Worm (Caenorhabditis elegans) whole organism, L3 larva: ENCODE measurements around the gene K03A11.4.

Source experiments
- R02D3.7 ChIP-seq: fragments of 150-350 bp; optimal IDR thresholded peaks from 2 replicates; lab custom pipeline; 2014; ENCODE audit warnings: missing biosample characterization, missing genetic modification characterization
- ZK546.5 ChIP-seq: sonication (generic microtip); optimal IDR thresholded peaks from 2 replicates; lab custom pipeline; 2017; ENCODE audit warnings: missing biosample characterization, missing genetic modification characterization
- ceh-28 ChIP-seq: fragments of 150-350 bp; optimal IDR thresholded peaks from 2 replicates; lab custom pipeline; 2014; ENCODE audit warnings: missing biosample characterization, missing genetic modification reagents, missing genetic modification characterization
- ceh-82 ChIP-seq: fragments of 150-350 bp; optimal IDR thresholded peaks from 2 replicates; lab custom pipeline; 2014; ENCODE audit warnings: missing biosample characterization, missing genetic modification characterization
- ceh-9 ChIP-seq: sonication (generic microtip); optimal IDR thresholded peaks from 2 replicates; lab custom pipeline; 2018; ENCODE audit warnings: missing biosample characterization, missing genetic modification characterization
- daf-12 ChIP-seq: fragments of 150-350 bp; optimal IDR thresholded peaks from 2 replicates; lab custom pipeline; 2014; ENCODE audit warnings: missing biosample characterization, missing genetic modification reagents, missing genetic modification characterization
- egl-27 ChIP-seq: sonication (generic microtip); optimal IDR thresholded peaks from 4 replicates; lab custom pipeline; 2017; ENCODE audit warnings: missing biosample characterization, missing genetic modification reagents, missing genetic modification characterization
- egl-5 ChIP-seq: fragments of 150-350 bp; optimal IDR thresholded peaks from 2 replicates; lab custom pipeline; 2017; ENCODE audit warnings: missing biosample characterization, missing genetic modification reagents, missing genetic modification characterization, inconsistent platforms
- elt-1 ChIP-seq: fragments of 150-350 bp; optimal IDR thresholded peaks from 2 replicates; lab custom pipeline; 2014; ENCODE audit warnings: missing biosample characterization, missing genetic modification characterization
- elt-2 ChIP-seq: sonication (generic microtip); optimal IDR thresholded peaks from 2 replicates; lab custom pipeline; 2016; ENCODE audit warnings: missing genetic modification reagents, mild to moderate bottlenecking, missing genetic modification characterization, missing compliant biosample characterization
- elt-3 ChIP-seq, 3 experiments: fragments of 150-350 bp in 1 of 3; sonication (generic microtip) in 2 of 3; optimal IDR thresholded peaks; 2 replicates in 2 of 3; 4 replicates in 1 of 3; lab custom pipeline; 2014 to 2017; ENCODE audit warnings: missing biosample characterization in 3 of 3, missing genetic modification characterization in 3 of 3
- eor-1 ChIP-seq, 2 experiments: fragments of 150-350 bp; optimal IDR thresholded peaks; 2 replicates each; lab custom pipeline; 2014 to 2018; ENCODE audit warnings: missing biosample characterization in 2 of 2, missing genetic modification characterization in 2 of 2
- fkh-2 ChIP-seq: fragments of 150-350 bp; optimal IDR thresholded peaks from 2 replicates; lab custom pipeline; 2014; ENCODE audit warnings: missing biosample characterization, missing genetic modification reagents, missing genetic modification characterization
- fos-1 ChIP-seq: fragments of 150-350 bp; optimal IDR thresholded peaks from 2 replicates; lab custom pipeline; 2014; ENCODE audit warnings: missing biosample characterization, missing genetic modification characterization
- hmg-11 ChIP-seq: sonication (generic microtip); optimal IDR thresholded peaks from 2 replicates; lab custom pipeline; 2016; ENCODE audit warnings: missing genetic modification characterization, missing compliant biosample characterization
- jun-1 ChIP-seq: fragments of 150-350 bp; optimal IDR thresholded peaks from 2 replicates; lab custom pipeline; 2014; ENCODE audit warnings: missing biosample characterization, missing genetic modification reagents, missing genetic modification characterization
- lin-15B ChIP-seq: fragments of 150-350 bp; optimal IDR thresholded peaks from 2 replicates; lab custom pipeline; 2014; ENCODE audit warnings: missing biosample characterization, missing genetic modification characterization
- lin-39 ChIP-seq: fragments of 150-350 bp; optimal IDR thresholded peaks from 2 replicates; lab custom pipeline; 2018; ENCODE audit warnings: missing biosample characterization, missing genetic modification reagents, missing genetic modification characterization
- lsy-12 ChIP-seq: sonication (generic microtip); optimal IDR thresholded peaks from 2 replicates; lab custom pipeline; 2016; ENCODE audit warnings: mild to moderate bottlenecking, missing genetic modification characterization, missing compliant biosample characterization
- mdl-1 ChIP-seq: fragments of 150-350 bp; optimal IDR thresholded peaks from 2 replicates; lab custom pipeline; 2014; ENCODE audit warnings: missing biosample characterization, missing genetic modification characterization
- mml-1 ChIP-seq: fragments of 150-350 bp; sonication (generic microtip); optimal IDR thresholded peaks from 3 replicates; lab custom pipeline; 2014; ENCODE audit warnings: missing biosample characterization, missing genetic modification characterization
- nfya-1 ChIP-seq: sonication (generic microtip); optimal IDR thresholded peaks from 2 replicates; lab custom pipeline; 2017; ENCODE audit warnings: missing genetic modification characterization, mild to moderate bottlenecking, missing compliant biosample characterization, antibody characterized with exemption, moderate library complexity; ENCODE audit not compliant: insufficient read depth
- nhr-11 ChIP-seq: fragments of 150-350 bp; optimal IDR thresholded peaks from 2 replicates; lab custom pipeline; 2014; ENCODE audit warnings: missing biosample characterization, missing genetic modification characterization
- nhr-23 ChIP-seq: fragments of 150-350 bp; optimal IDR thresholded peaks from 2 replicates; lab custom pipeline; 2014; ENCODE audit warnings: missing biosample characterization, missing genetic modification reagents, missing genetic modification characterization
- nhr-237 ChIP-seq: fragments of 150-350 bp; optimal IDR thresholded peaks from 2 replicates; lab custom pipeline; 2014; ENCODE audit warnings: missing biosample characterization, missing genetic modification characterization
- nhr-25 ChIP-seq: sonication (generic microtip); optimal IDR thresholded peaks from 2 replicates; lab custom pipeline; 2017; ENCODE audit warnings: missing biosample characterization, missing genetic modification characterization
- nhr-28 ChIP-seq: fragments of 150-350 bp; optimal IDR thresholded peaks from 2 replicates; lab custom pipeline; 2014; ENCODE audit warnings: missing biosample characterization, missing genetic modification characterization
- nhr-43 ChIP-seq: sonication (generic microtip); optimal IDR thresholded peaks from 2 replicates; lab custom pipeline; 2016; ENCODE audit warnings: mild to moderate bottlenecking, missing genetic modification characterization, missing compliant biosample characterization; ENCODE audit not compliant: poor library complexity, severe bottlenecking
- nhr-77 ChIP-seq: fragments of 150-350 bp; optimal IDR thresholded peaks from 2 replicates; lab custom pipeline; 2014; ENCODE audit warnings: missing biosample characterization, missing genetic modification characterization
- pha-4 ChIP-seq: fragments of 150-350 bp; optimal IDR thresholded peaks from 2 replicates; lab custom pipeline; 2014; ENCODE audit warnings: missing biosample characterization, missing genetic modification reagents, missing genetic modification characterization
- pqm-1 ChIP-seq: fragments of 150-350 bp; optimal IDR thresholded peaks from 2 replicates; lab custom pipeline; 2017; ENCODE audit warnings: missing biosample characterization, missing genetic modification characterization, inconsistent platforms
- sea-2 ChIP-seq: fragments of 150-350 bp; sonication (generic microtip); optimal IDR thresholded peaks from 4 replicates; lab custom pipeline; 2014; ENCODE audit warnings: missing biosample characterization, missing genetic modification reagents, missing genetic modification characterization
- skn-1 ChIP-seq: fragments of 150-350 bp; optimal IDR thresholded peaks from 2 replicates; lab custom pipeline; 2014; ENCODE audit warnings: missing biosample characterization, missing genetic modification characterization
- tbx-2 ChIP-seq: sonication (generic microtip); optimal IDR thresholded peaks from 2 replicates; lab custom pipeline; 2016; ENCODE audit warnings: mild to moderate bottlenecking, missing genetic modification characterization, missing compliant biosample characterization
- unc-39 ChIP-seq: sonication (generic microtip); optimal IDR thresholded peaks from 4 replicates; lab custom pipeline; 2017; ENCODE audit warnings: missing biosample characterization, missing genetic modification characterization
- unc-62 ChIP-seq: fragments of 150-350 bp; sonication (generic microtip); optimal IDR thresholded peaks from 4 replicates; lab custom pipeline; 2014; ENCODE audit warnings: missing biosample characterization, missing genetic modification reagents, missing genetic modification characterization
- ztf-4 ChIP-seq: fragments of 150-350 bp; optimal IDR thresholded peaks from 2 replicates; lab custom pipeline; 2014; ENCODE audit warnings: missing biosample characterization, missing genetic modification characterization

The K03A11.4 gene

DNA sequence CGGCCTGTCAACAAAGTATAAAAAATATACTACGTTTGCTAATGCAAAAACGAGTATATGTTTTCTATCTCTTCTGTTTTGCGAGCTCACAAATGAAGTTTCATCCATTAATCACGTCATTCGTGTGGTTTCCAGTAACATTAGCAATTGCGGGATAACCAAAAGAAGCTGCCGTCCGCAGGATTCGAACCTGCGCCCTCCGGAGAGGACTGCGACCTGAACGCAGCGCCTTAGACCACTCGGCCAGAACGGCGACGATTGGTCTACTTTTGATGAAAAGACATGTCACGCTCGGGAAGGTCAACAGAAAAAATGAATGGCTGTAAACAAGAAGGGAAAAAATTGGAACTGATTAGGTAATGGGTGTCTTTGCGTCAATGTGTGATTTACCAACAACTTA lies 39.2 kb upstream of the K03A11.4 start:
- no peak for TF ChIP-seq ceh-9 (tag; lab: Kevin White, UChicago)
- TF ChIP-seq elt-2: peak; percentile 54
- no peak for TF ChIP-seq sea-2 (GFP tag; lab: Kevin White, UChicago)
- no peak for TF ChIP-seq ZK546.5 (tag; lab: Kevin White, UChicago)
- TF ChIP-seq pha-4 (tag; lab: Kevin White, UChicago): peak; percentile 48
- TF ChIP-seq fkh-2 (tag; lab: Kevin White, UChicago): no peak
- no peak for TF ChIP-seq egl-27 (tag; lab: Kevin White, UChicago)
- TF ChIP-seq nhr-43 (tag; lab: Kevin White, UChicago): peak; percentile 76
- TF ChIP-seq fos-1 (tag; lab: Kevin White, UChicago): no peak
- TF ChIP-seq mdl-1 (tag; lab: Kevin White, UChicago): no peak
- TF ChIP-seq nhr-28 (tag; lab: Kevin White, UChicago): no peak
- no peak for TF ChIP-seq nhr-23 (tag; lab: Kevin White, UChicago)
- no peak for TF ChIP-seq elt-3 (tag; optimal IDR thresholded peaks at IDR 0.05; lab: Kevin White, UChicago)
- peak; percentile 40 for TF ChIP-seq nhr-25
- TF ChIP-seq nhr-237 (tag; lab: Kevin White, UChicago): no peak
- TF ChIP-seq lsy-12 (tag; lab: Kevin White, UChicago): peak; percentile 79
- TF ChIP-seq nfya-1 (tag; lab: Kevin White, UChicago): peak; percentile 29
- peak; percentile 20 for TF ChIP-seq hmg-11
- no peak for TF ChIP-seq daf-12 (tag; lab: Kevin White, UChicago)
- no peak for TF ChIP-seq elt-1 (tag; lab: Kevin White, UChicago)

DNA sequence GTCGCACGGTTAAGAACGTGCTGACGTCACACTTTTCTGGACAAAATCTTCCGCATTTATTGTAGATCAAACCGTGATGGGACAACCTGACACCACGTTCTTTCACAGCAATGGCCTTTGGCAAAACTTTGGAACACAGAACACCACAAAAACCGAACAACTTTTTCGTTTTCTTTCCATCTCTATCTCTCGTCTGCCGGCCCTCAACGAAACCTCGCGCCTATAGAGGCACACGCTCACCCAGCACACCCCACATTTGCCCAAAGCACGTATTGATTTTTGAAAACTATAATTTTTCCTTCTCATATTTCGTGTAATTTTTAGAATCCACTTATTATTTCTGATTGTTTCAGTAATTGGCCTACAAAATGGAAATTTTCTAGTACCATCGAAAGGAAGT lies 36.1 kb upstream of the K03A11.4 start:
- TF ChIP-seq unc-39 (tag; lab: Kevin White, UChicago) (no peak), ZK546.5 (tag; lab: Kevin White, UChicago) (no peak)

DNA sequence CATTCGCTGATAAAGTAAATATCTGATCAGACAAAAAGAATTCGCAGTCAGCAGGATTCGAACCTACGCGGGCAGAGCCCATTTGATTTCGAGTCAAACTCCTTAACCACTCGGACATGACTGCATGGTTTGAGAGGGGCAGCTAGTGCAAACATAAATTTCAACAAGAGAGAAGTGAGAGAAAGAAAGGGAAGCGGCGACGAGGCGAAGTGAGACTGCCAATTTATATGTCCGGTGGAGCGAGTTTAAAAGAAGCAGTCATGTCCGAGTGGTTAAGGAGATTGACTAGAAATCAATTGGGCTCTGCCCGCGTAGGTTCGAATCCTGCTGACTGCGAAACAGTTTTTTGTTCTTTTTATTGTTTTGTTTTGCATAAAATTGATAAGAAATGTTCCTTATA lies 31.6 kb upstream of the K03A11.4 start:
- TF ChIP-seq skn-1 (tag; lab: Kevin White, UChicago) (peak; percentile 90), mml-1 (peak; percentile 47), elt-2 (peak; percentile 69), hmg-11 (peak; percentile 93), unc-62 (peak; percentile 61), pha-4 (tag; lab: Kevin White, UChicago) (peak; percentile 68), ztf-4 (tag; lab: Kevin White, UChicago) (peak; percentile 46), nhr-23 (tag; lab: Kevin White, UChicago) (peak; percentile 15), R02D3.7 (peak; percentile 67), elt-3 (tag; optimal IDR thresholded peaks at IDR 0.05; lab: Kevin White, UChicago) (peak in 1 of 3 experiments; percentile 49), nhr-25 (peak; percentile 33), pqm-1 (tag; lab: Kevin White, UChicago) (peak; percentile 51), tbx-2 (tag; lab: Kevin White, UChicago) (peak; percentile 80), lin-15B (tag; lab: Kevin White, UChicago) (peak; percentile 19), nhr-11 (tag; lab: Kevin White, UChicago) (peak; percentile 54), ceh-28 (tag; lab: Kevin White, UChicago) (peak; percentile 81), sea-2 (GFP tag; lab: Kevin White, UChicago) (peak; percentile 76), nhr-77 (tag; lab: Kevin White, UChicago) (peak; percentile 30), jun-1 (tag; lab: Kevin White, UChicago) (peak; percentile 93), lsy-12 (tag; lab: Kevin White, UChicago) (peak; percentile 75), nhr-43 (tag; lab: Kevin White, UChicago) (peak; percentile 82), nfya-1 (tag; lab: Kevin White, UChicago) (peak; percentile 79), eor-1 (tag; optimal IDR thresholded peaks at IDR 0.05; lab: Kevin White, UChicago) (peak in 1 of 2 experiments; percentile 46), egl-5 (peak; percentile 64), lin-39 (peak; percentile 78), ceh-82 (tag; lab: Kevin White, UChicago) (peak; percentile 89)

DNA sequence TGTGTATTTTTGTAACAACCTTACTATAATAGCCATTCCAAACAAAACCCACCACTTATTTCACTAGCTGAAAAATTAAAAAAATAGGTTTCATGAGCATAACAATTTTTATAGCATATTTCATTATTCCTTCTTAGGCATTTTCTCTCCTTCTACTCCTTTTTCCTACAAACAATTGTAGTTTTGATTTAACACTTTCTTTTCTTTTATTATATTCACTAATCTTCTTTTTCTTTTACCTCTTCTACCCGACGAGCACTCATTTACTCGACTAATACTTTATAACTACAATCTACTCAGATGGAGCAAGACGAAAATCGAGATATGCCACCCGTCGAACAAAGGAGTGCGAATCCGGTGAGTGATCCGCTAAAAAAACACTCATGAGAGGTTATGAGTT lies 29.7 kb upstream of the K03A11.4 start, which contains the start of gene C53C7.3:
C53C7.3 (plus strand) TSS at position 301 of the 400 bp plus-strand sequence.
- TF ChIP-seq nhr-11 (tag; lab: Kevin White, UChicago): no peak
- TF ChIP-seq unc-62: no peak
- TF ChIP-seq ztf-4 (tag; lab: Kevin White, UChicago): no peak
